Worm (Caenorhabditis elegans) whole organism, L4 larva: ENCODE measurements around the gene srt-34.

Experiments
- F10B5.3 ChIP-seq: sonication (generic microtip); optimal IDR thresholded peaks from 2 replicates; lab custom pipeline; 2016; ENCODE audit warnings: mild to moderate bottlenecking, missing genetic modification characterization, missing compliant biosample characterization
- F26F4.8 ChIP-seq: fragments of 200-800 bp; sonication (Bioruptor generic); conservative IDR thresholded peaks from 2 replicates; pipeline ENCODE4 v1.3.6; 2022; ENCODE audit warnings: missing genetic modification characterization, missing compliant biosample characterization
- F37D6.2 ChIP-seq: sonication (generic microtip); optimal IDR thresholded peaks from 2 replicates; lab custom pipeline; 2016; ENCODE audit warnings: mild to moderate bottlenecking, missing genetic modification characterization, missing compliant biosample characterization
- arid-1 ChIP-seq: fragments of 200-800 bp; sonication (Bioruptor generic); conservative IDR thresholded peaks from 2 replicates; pipeline ENCODE4 v1.3.6; 2022; ENCODE audit warnings: missing genetic modification reagents, missing genetic modification characterization, missing compliant biosample characterization
- attf-4 ChIP-seq: sonication (generic microtip); optimal IDR thresholded peaks from 3 replicates; lab custom pipeline; 2017; ENCODE audit warnings: missing biosample characterization, missing genetic modification characterization
- ceh-28 ChIP-seq: fragments of 150-350 bp; optimal IDR thresholded peaks from 2 replicates; lab custom pipeline; 2014; ENCODE audit warnings: missing biosample characterization, missing genetic modification reagents, missing genetic modification characterization
- ceh-32 ChIP-seq: sonication (generic microtip); optimal IDR thresholded peaks from 2 replicates; lab custom pipeline; 2016; ENCODE audit warnings: mild to moderate bottlenecking, missing genetic modification characterization, missing compliant biosample characterization; ENCODE audit not compliant: poor library complexity
- ceh-44 ChIP-seq: fragments of 200-800 bp; sonication (Bioruptor generic); IDR thresholded peaks from 2 replicates; pipeline ENCODE4 v1.3.6; 2022; ENCODE audit warnings: missing genetic modification reagents, missing genetic modification characterization, missing compliant biosample characterization
- ceh-82 ChIP-seq: sonication (generic microtip); optimal IDR thresholded peaks from 2 replicates; lab custom pipeline; 2017; ENCODE audit warnings: missing biosample characterization, missing genetic modification characterization
- ctbp-1 ChIP-seq: fragments of 200-800 bp; sonication (Bioruptor generic); IDR thresholded peaks from 2 replicates; pipeline ENCODE4 v1.3.6; 2022; ENCODE audit warnings: missing genetic modification reagents, missing genetic modification characterization, missing compliant biosample characterization
- dmd-6 ChIP-seq: fragments of 200-800 bp; sonication (Bioruptor generic); IDR thresholded peaks from 2 replicates; pipeline ENCODE4 v1.3.6; 2022; ENCODE audit warnings: missing genetic modification reagents, missing genetic modification characterization, missing compliant biosample characterization
- dmd-8 ChIP-seq: fragments of 200-800 bp; sonication (Bioruptor generic); IDR thresholded peaks from 2 replicates; pipeline ENCODE4 v1.3.6; 2022; ENCODE audit warnings: missing genetic modification characterization, missing compliant biosample characterization
- dpl-1 ChIP-seq: fragments of 150-350 bp; optimal IDR thresholded peaks from 2 replicates; lab custom pipeline; 2014; ENCODE audit warnings: missing biosample characterization, missing genetic modification reagents, missing genetic modification characterization
- duxl-1 ChIP-seq: sonication (generic microtip); optimal IDR thresholded peaks from 2 replicates; lab custom pipeline; 2016; ENCODE audit warnings: mild to moderate bottlenecking, missing genetic modification characterization, moderate library complexity, missing compliant biosample characterization; ENCODE audit not compliant: poor library complexity
- egl-43 ChIP-seq: fragments of 200-800 bp; sonication (Bioruptor generic); IDR thresholded peaks from 2 replicates; pipeline ENCODE4 v1.3.6; 2022; ENCODE audit warnings: missing genetic modification reagents, missing genetic modification characterization, missing compliant biosample characterization
- hif-1 ChIP-seq, 2 experiments: sonication (generic microtip); optimal IDR thresholded peaks; 2 replicates each; lab custom pipeline; 2016 to 2017; ENCODE audit warnings: missing compliant biosample characterization in 2 of 2, missing genetic modification characterization in 2 of 2, missing genetic modification reagents in 2 of 2, missing genotype in 2 of 2, mild to moderate bottlenecking in 1 of 2
- hlh-30 ChIP-seq: sonication (generic microtip); optimal IDR thresholded peaks from 2 replicates; lab custom pipeline; 2017; ENCODE audit warnings: antibody characterized with exemption, mild to moderate bottlenecking, missing genetic modification characterization, missing compliant biosample characterization; ENCODE audit not compliant: insufficient read depth
- hmg-1.1 ChIP-seq: fragments of 200-800 bp; sonication (Bioruptor generic); IDR thresholded peaks from 2 replicates; pipeline ENCODE4 v1.3.6; 2022; ENCODE audit warnings: missing genetic modification reagents, missing genetic modification characterization, missing compliant biosample characterization
- lin-13 ChIP-seq: fragments of 150-350 bp; optimal IDR thresholded peaks from 2 replicates; lab custom pipeline; 2014; ENCODE audit warnings: missing biosample characterization, missing genetic modification reagents, missing genetic modification characterization
- lin-15B ChIP-seq: fragments of 150-350 bp; sonication (generic microtip); optimal IDR thresholded peaks from 3 replicates; lab custom pipeline; 2014; ENCODE audit warnings: missing biosample characterization, missing genetic modification characterization
- lin-38 ChIP-seq: fragments of 200-800 bp; sonication (Bioruptor generic); IDR thresholded peaks from 2 replicates; pipeline ENCODE4 v1.3.6; 2022; ENCODE audit warnings: missing genetic modification reagents, missing genetic modification characterization, missing compliant biosample characterization
- lin-39 ChIP-seq: fragments of 150-350 bp; optimal IDR thresholded peaks from 2 replicates; lab custom pipeline; 2014; ENCODE audit warnings: missing biosample characterization, missing genetic modification reagents, missing genetic modification characterization
- mdl-1 ChIP-seq, 2 experiments: fragments of 150-350 bp in 1 of 2; sonication (generic microtip) in 1 of 2; optimal IDR thresholded peaks; 2 replicates each; lab custom pipeline; 2014 to 2017; ENCODE audit warnings: missing biosample characterization in 2 of 2, missing genetic modification characterization in 2 of 2
- mep-1 ChIP-seq: fragments of 150-350 bp; sonication (generic microtip); optimal IDR thresholded peaks from 3 replicates; lab custom pipeline; 2014; ENCODE audit warnings: missing biosample characterization, missing genetic modification characterization
- mxl-2 ChIP-seq: fragments of 200-800 bp; sonication (Bioruptor generic); conservative IDR thresholded peaks from 2 replicates; pipeline ENCODE4 v1.3.6; 2022; ENCODE audit warnings: missing genetic modification reagents, missing genetic modification characterization, missing compliant biosample characterization
- mxl-3 ChIP-seq: fragments of 200-800 bp; sonication (Bioruptor generic); optimal IDR thresholded peaks from 2 replicates; lab custom pipeline; 2018; ENCODE audit warnings: mild to moderate bottlenecking, missing genetic modification characterization, missing compliant biosample characterization
- nhr-48 ChIP-seq: sonication (generic microtip); optimal IDR thresholded peaks from 2 replicates; lab custom pipeline; 2016; ENCODE audit warnings: mild to moderate bottlenecking, missing genetic modification characterization, missing compliant biosample characterization
- php-3 ChIP-seq: fragments of 200-800 bp; sonication (Bioruptor generic); IDR thresholded peaks from 2 replicates; pipeline ENCODE4 v1.3.6; 2022; ENCODE audit warnings: missing genetic modification reagents, missing genetic modification characterization, missing compliant biosample characterization
- saeg-2 ChIP-seq: fragments of 200-800 bp; sonication (Bioruptor generic); IDR thresholded peaks from 2 replicates; pipeline ENCODE4 v1.3.6; 2022; ENCODE audit warnings: missing genetic modification reagents, missing genetic modification characterization, missing compliant biosample characterization
- set-16 ChIP-seq: fragments of 200-800 bp; sonication (Bioruptor generic); IDR thresholded peaks from 2 replicates; pipeline ENCODE4 v1.3.6; 2022; ENCODE audit warnings: missing genetic modification reagents, missing genetic modification characterization, missing compliant biosample characterization
- snpc-1.2 ChIP-seq: fragments of 200-800 bp; sonication (Bioruptor generic); IDR thresholded peaks from 2 replicates; pipeline ENCODE4 v1.3.6; 2022; ENCODE audit warnings: missing genetic modification reagents, missing genetic modification characterization, missing compliant biosample characterization
- unc-39 ChIP-seq: sonication (generic microtip); optimal IDR thresholded peaks from 2 replicates; lab custom pipeline; 2017; ENCODE audit warnings: missing biosample characterization, missing genetic modification characterization
- unc-62 ChIP-seq, 3 experiments: fragments of 150-350 bp in 1 of 3; sonication (generic microtip); optimal IDR thresholded peaks in 2 of 3; peaks in 1 of 3; 1 replicate in 1 of 3; 2 replicates in 2 of 3; lab custom pipeline; 2014 to 2017; ENCODE audit warnings: missing biosample characterization in 3 of 3, missing genetic modification characterization in 3 of 3, missing genetic modification reagents in 3 of 3, missing genotype in 1 of 3
- zfp-2 ChIP-seq: sonication (generic microtip); optimal IDR thresholded peaks from 2 replicates; lab custom pipeline; 2016; ENCODE audit warnings: mild to moderate bottlenecking, missing genetic modification characterization, missing compliant biosample characterization
- zfp-3 ChIP-seq: fragments of 200-800 bp; sonication (Bioruptor generic); conservative IDR thresholded peaks from 2 replicates; pipeline ENCODE4 v1.3.6; 2022; ENCODE audit warnings: missing genetic modification reagents, missing genetic modification characterization, missing compliant biosample characterization
- zip-2 ChIP-seq: fragments of 150-350 bp; optimal IDR thresholded peaks from 2 replicates; lab custom pipeline; 2014; ENCODE audit warnings: missing biosample characterization, missing genetic modification characterization

srt-34 gene

DNA sequence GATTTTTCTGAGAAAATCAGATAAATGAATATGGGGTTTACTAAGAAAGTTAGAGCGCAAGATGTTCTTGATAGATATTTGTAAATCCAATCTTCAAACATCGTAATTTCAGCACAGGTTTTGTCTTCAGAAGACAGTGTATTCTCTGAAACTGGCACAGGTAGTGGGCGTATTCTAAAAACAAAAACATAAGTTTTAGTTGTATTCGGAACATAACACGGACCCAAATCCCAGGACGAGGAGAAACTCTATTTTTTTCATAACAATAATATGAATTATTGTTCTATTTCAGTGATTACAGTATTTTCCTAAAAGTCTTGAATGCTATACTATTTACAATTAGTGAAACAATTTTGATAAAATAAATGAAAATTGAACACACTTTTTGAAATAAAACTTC, 18.5 kb upstream of the srt-34 start, which contains the start of gene srj-45:
Gene srj-45 (minus strand): TSS at position 101 of the 400 bp plus-strand sequence.
- no peak for TF ChIP-seq php-3 (GFP tag; lab: Robert Waterston, UW)
- no peak for TF ChIP-seq zip-2 (tag; lab: Kevin White, UChicago)
- TF ChIP-seq unc-39 (tag; lab: Kevin White, UChicago), result no peak
- no peak for TF ChIP-seq lin-39 (tag; lab: Kevin White, UChicago)
- TF ChIP-seq ceh-44 (GFP tag; lab: Robert Waterston, UW), result no peak
- no peak for TF ChIP-seq dmd-6

DNA sequence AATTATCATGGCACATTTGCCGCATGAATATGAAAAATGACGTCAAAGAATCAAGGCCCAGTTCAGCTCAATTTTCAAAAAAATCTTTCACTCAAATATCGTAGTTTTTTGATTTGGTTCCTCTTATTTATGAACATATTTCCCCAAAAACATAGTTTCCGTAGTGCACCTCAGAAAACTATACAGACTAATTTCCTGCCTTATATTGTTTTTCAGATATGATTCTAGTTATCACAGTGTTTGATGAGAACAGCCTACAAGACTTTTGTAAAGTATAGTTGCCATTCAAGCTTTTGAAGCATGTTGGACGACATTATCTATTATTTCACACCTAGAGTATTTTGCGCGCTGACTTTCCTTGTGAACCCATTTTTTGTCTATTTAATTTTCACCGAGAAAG, 14.6 kb upstream of the srt-34 start, which contains the start of gene srj-50:
Gene srj-50 (plus strand): TSS at position 301 of the 400 bp plus-strand sequence.
- TF ChIP-seq mep-1 (tag; lab: Kevin White, UChicago) (no peak), snpc-1.2 (GFP tag; lab: Robert Waterston, UW) (no peak), lin-15B (tag; lab: Kevin White, UChicago) (no peak), zfp-2 (tag; lab: Kevin White, UChicago) (no peak), F26F4.8 (no peak), F37D6.2 (tag; lab: Kevin White, UChicago) (no peak), F10B5.3 (tag; lab: Kevin White, UChicago) (no peak), mxl-2 (GFP tag; lab: Robert Waterston, UW) (no peak), lin-38 (GFP tag; lab: Robert Waterston, UW) (no peak), dpl-1 (GFP tag; lab: Kevin White, UChicago) (no peak), ceh-32 (tag; lab: Kevin White, UChicago) (no peak), lin-13 (no peak), ceh-82 (tag; lab: Kevin White, UChicago) (no peak), unc-39 (tag; lab: Kevin White, UChicago) (no peak), attf-4 (tag; lab: Kevin White, UChicago) (no peak), set-16 (GFP tag; lab: Robert Waterston, UW) (no peak), saeg-2 (GFP tag; lab: Robert Waterston, UW) (no peak)

DNA sequence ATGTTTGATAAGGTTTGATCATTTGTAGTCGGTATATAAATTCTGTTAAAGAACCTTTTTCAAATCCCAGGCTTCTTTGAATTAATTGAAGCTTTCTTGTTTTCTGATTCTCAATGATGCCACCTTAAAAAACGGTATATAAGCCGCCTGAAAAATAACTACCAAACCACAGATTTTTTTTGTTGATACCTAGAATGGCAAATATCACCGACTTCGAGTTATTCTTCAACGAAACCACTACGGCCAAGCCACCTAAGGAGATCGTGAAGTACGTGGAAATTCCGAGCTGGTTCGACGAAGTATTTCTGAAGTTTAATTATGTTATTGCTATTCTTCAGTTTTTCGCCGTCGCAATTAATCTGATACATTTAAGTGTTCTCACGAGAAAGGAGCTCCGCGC, 12.8 kb upstream of the srt-34 start, which contains the start of gene srw-2:
Gene srw-2 (plus strand): TSS at position 62 of the 400 bp plus-strand sequence.
- TF ChIP-seq unc-62 (GFP tag; optimal IDR thresholded peaks at IDR 0.05 in 1 of 2; lab: Kevin White, UChicago) (peak in 1 of 2 experiments; percentile 90), unc-62 (tag; optimal IDR thresholded peaks at IDR 0.05; lab: Kevin White, UChicago) (no peak), hmg-1.1 (GFP tag; lab: Robert Waterston, UW) (no peak)

DNA sequence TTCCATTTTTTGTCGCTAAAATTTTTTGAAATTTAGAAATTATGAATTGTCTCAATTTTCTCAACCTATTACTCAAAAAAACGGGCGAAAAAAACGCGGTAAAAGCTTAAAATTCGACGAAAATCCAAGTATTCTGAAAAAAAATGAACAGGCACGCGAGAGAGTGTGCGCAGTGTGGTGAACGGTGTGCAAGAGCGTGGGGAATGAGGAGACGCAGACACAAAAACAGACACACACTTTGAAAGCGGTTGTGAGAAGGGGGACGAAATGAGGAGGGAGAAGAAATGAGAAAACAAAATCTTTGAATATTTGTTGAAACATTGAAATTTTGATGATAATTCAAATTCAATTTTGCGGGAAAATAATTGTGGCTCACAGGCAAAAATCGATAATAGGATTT, 8.8 kb upstream of the srt-34 start, which contains the start of gene T03D3.5:
Gene T03D3.5 (minus strand): TSS at position 21 of the 400 bp plus-strand sequence.
- no peak for TF ChIP-seq set-16 (GFP tag; lab: Robert Waterston, UW)
- TF ChIP-seq arid-1 (GFP tag; lab: Robert Waterston, UW), result no peak
- no peak for TF ChIP-seq unc-39 (tag; lab: Kevin White, UChicago)
- TF ChIP-seq duxl-1, result peak; percentile 50
- TF ChIP-seq mdl-1 (tag; optimal IDR thresholded peaks at IDR 0.05; lab: Kevin White, UChicago), result no peak

DNA sequence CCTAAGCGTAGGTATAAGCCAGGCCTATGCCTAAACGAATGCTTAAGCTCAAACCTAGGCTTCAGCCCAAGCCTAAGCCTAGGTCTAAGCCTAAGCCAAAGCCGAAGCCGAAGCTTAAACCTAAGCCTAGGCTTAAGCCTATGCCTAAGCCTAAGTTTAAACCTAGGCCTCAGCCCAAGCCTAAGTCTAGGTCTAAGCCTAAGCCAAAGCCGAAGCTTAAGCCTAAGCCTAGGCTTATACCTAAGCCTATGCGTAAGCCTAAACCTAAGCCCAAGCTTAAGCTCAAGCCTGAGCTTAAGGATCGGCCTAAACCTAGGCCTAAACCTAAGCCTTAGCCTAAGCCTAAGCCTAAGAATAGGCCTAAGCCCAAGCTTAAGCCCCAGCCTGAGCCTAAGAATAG, 8.0 kb upstream of the srt-34 start:
- TF ChIP-seq hlh-30 (tag; lab: Kevin White, UChicago) (no peak), mxl-3 (GFP tag; lab: Kevin White, UChicago) (no peak), ctbp-1 (no peak), F10B5.3 (tag; lab: Kevin White, UChicago) (no peak), ceh-28 (tag; lab: Kevin White, UChicago) (no peak), dmd-8 (no peak), mdl-1 (tag; optimal IDR thresholded peaks at IDR 0.05; lab: Kevin White, UChicago) (no peak), hif-1 (tag; optimal IDR thresholded peaks at IDR 0.05; lab: Kevin White, UChicago) (no peak), egl-43 (no peak), zfp-3 (no peak), nhr-48 (tag; lab: Kevin White, UChicago) (no peak)
- TF ChIP-seq, all 104 proteins: peak for 0
